Fruit fly (Drosophila melanogaster) whole organism, prepupa: ENCODE results near the gene CG31855.

Source experiments
- Blimp-1 ChIP-seq: fragments of 200-800 bp; sonication (Bioruptor generic); optimal IDR thresholded peaks from 3 replicates; lab custom pipeline; 2017; ENCODE audit warnings: missing biosample characterization, missing genetic modification characterization, mild to moderate bottlenecking, moderate library complexity, missing genetic modification reagents
- CG10669 ChIP-seq: fragments of 200-800 bp; sonication (Bioruptor generic); optimal IDR thresholded peaks from 3 replicates; lab custom pipeline; 2018; ENCODE audit warnings: missing biosample characterization, mild to moderate bottlenecking, missing genetic modification characterization, moderate library complexity
- CG11294 ChIP-seq: fragments of 200-800 bp; sonication (Bioruptor generic); IDR thresholded peaks from 2 replicates; pipeline ENCODE4 v1.3.6; 2022; ENCODE audit warnings: missing biosample characterization, missing genetic modification characterization
- CG11902 ChIP-seq: fragments of 200-800 bp; sonication (Bioruptor generic); optimal IDR thresholded peaks from 3 replicates; lab custom pipeline; 2016; ENCODE audit warnings: missing biosample characterization, missing genetic modification characterization
- CG16779 ChIP-seq: fragments of 200-800 bp; sonication (Bioruptor generic); optimal IDR thresholded peaks from 3 replicates; lab custom pipeline; 2017; ENCODE audit warnings: missing biosample characterization, mild to moderate bottlenecking, missing genetic modification characterization
- CG3032 ChIP-seq: fragments of 200-800 bp; optimal IDR thresholded peaks from 2 replicates; lab custom pipeline; 2019; ENCODE audit warnings: missing biosample characterization, mild to moderate bottlenecking, missing genetic modification characterization, moderate library complexity
- CG31627 ChIP-seq: fragments of 200-800 bp; sonication (Bioruptor generic); optimal IDR thresholded peaks from 3 replicates; lab custom pipeline; 2016; ENCODE audit warnings: missing biosample characterization, missing genetic modification characterization
- CG32006 ChIP-seq: fragments of 200-800 bp; sonication (Bioruptor generic); optimal IDR thresholded peaks from 3 replicates; lab custom pipeline; 2017; ENCODE audit warnings: missing biosample characterization, mild to moderate bottlenecking, missing genetic modification characterization
- CG34406 ChIP-seq: fragments of 200-800 bp; sonication (Bioruptor generic); optimal IDR thresholded peaks from 3 replicates; lab custom pipeline; 2016; ENCODE audit warnings: missing biosample characterization, missing genetic modification characterization
- CG3919 ChIP-seq: fragments of 200-800 bp; sonication (Bioruptor generic); optimal IDR thresholded peaks from 3 replicates; lab custom pipeline; 2016; ENCODE audit warnings: missing biosample characterization, missing genetic modification characterization
- CG6163 ChIP-seq: fragments of 200-800 bp; sonication (Bioruptor generic); IDR thresholded peaks from 3 replicates; pipeline ENCODE4 v1.3.6; 2022; ENCODE audit warnings: missing biosample characterization, missing genetic modification characterization
- CG6854 ChIP-seq: fragments of 200-800 bp; sonication (Bioruptor generic); optimal IDR thresholded peaks from 2 replicates; lab custom pipeline; 2017; ENCODE audit warnings: missing biosample characterization, mild to moderate bottlenecking, missing genetic modification characterization
- CG8119 ChIP-seq: fragments of 200-800 bp; sonication (Bioruptor generic); IDR thresholded peaks from 3 replicates; pipeline ENCODE4 v1.3.6; 2022; ENCODE audit warnings: missing biosample characterization, missing genetic modification characterization
- CG8319 ChIP-seq: fragments of 200-800 bp; sonication (Bioruptor generic); optimal IDR thresholded peaks from 3 replicates; lab custom pipeline; 2016; ENCODE audit warnings: missing biosample characterization, missing genetic modification characterization
- Eip75B ChIP-seq: fragments of 200-800 bp; sonication (Bioruptor generic); optimal IDR thresholded peaks from 3 replicates; lab custom pipeline; 2016; ENCODE audit warnings: missing biosample characterization, missing genetic modification characterization
- Eip78C ChIP-seq: fragments of 200-800 bp; sonication (Bioruptor generic); peaks from one replicate; lab custom pipeline; 2016; ENCODE audit warnings: missing biosample characterization, missing genetic modification characterization
- Eip93F ChIP-seq: fragments of 200-800 bp; sonication (Bioruptor generic); optimal IDR thresholded peaks from 2 replicates; lab custom pipeline; 2016; ENCODE audit warnings: missing biosample characterization, mild to moderate bottlenecking, missing genetic modification characterization
- Ets21C ChIP-seq: fragments of 200-800 bp; sonication (Bioruptor generic); optimal IDR thresholded peaks from 3 replicates; lab custom pipeline; 2016; ENCODE audit warnings: missing biosample characterization, missing genetic modification characterization
- Ets96B ChIP-seq: fragments of 200-800 bp; optimal IDR thresholded peaks from 2 replicates; lab custom pipeline; 2019; ENCODE audit warnings: missing biosample characterization, mild to moderate bottlenecking, missing genetic modification characterization, moderate library complexity
- Hr39 ChIP-seq: fragments of 200-800 bp; sonication (Bioruptor generic); optimal IDR thresholded peaks from 2 replicates; lab custom pipeline; 2016; ENCODE audit warnings: missing biosample characterization, missing genetic modification characterization
- Hr4 ChIP-seq: fragments of 200-800 bp; sonication (Bioruptor generic); optimal IDR thresholded peaks from 3 replicates; lab custom pipeline; 2016; ENCODE audit warnings: missing biosample characterization, missing genetic modification characterization
- Lpt ChIP-seq: fragments of 200-800 bp; sonication (Bioruptor generic); optimal IDR thresholded peaks from 3 replicates; lab custom pipeline; 2016; ENCODE audit warnings: missing biosample characterization, missing genetic modification characterization
- Met ChIP-seq: fragments of 200-800 bp; sonication (Bioruptor generic); optimal IDR thresholded peaks from 3 replicates; lab custom pipeline; 2016; ENCODE audit warnings: missing biosample characterization, missing genetic modification characterization
- Smox ChIP-seq: fragments of 200-800 bp; sonication (Bioruptor generic); optimal IDR thresholded peaks from 3 replicates; lab custom pipeline; 2016; ENCODE audit warnings: missing biosample characterization, missing genetic modification characterization
- Sox102F ChIP-seq: fragments of 200-800 bp; sonication (Bioruptor generic); optimal IDR thresholded peaks from 2 replicates; lab custom pipeline; 2016; ENCODE audit warnings: missing biosample characterization, mild to moderate bottlenecking, missing genetic modification characterization
- Sox14 ChIP-seq: fragments of 200-800 bp; sonication (Bioruptor generic); optimal IDR thresholded peaks from 3 replicates; lab custom pipeline; 2016; ENCODE audit warnings: missing biosample characterization, missing genetic modification characterization
- Sox15 ChIP-seq: fragments of 200-800 bp; sonication (Bioruptor generic); optimal IDR thresholded peaks from 3 replicates; lab custom pipeline; 2016; ENCODE audit warnings: missing biosample characterization, missing genetic modification characterization
- cyc ChIP-seq: fragments of 200-800 bp; sonication (Bioruptor generic); optimal IDR thresholded peaks from 3 replicates; lab custom pipeline; 2016; ENCODE audit warnings: missing biosample characterization, missing genetic modification characterization
- dac ChIP-seq: fragments of 200-800 bp; sonication (Bioruptor generic); optimal IDR thresholded peaks from 2 replicates; lab custom pipeline; 2017; ENCODE audit warnings: missing biosample characterization, mild to moderate bottlenecking, missing genetic modification characterization
- esn ChIP-seq: fragments of 200-800 bp; sonication (Bioruptor generic); optimal IDR thresholded peaks from 2 replicates; lab custom pipeline; 2016; ENCODE audit warnings: missing biosample characterization, mild to moderate bottlenecking, missing genetic modification characterization, moderate library complexity
- fd85E ChIP-seq: fragments of 200-800 bp; sonication (Bioruptor generic); optimal IDR thresholded peaks from 3 replicates; lab custom pipeline; 2016; ENCODE audit warnings: missing biosample characterization, missing genetic modification characterization
- fkh ChIP-seq: fragments of 200-800 bp; sonication (Bioruptor generic); optimal IDR thresholded peaks from 3 replicates; lab custom pipeline; 2017; ENCODE audit warnings: missing biosample characterization, mild to moderate bottlenecking, missing genetic modification characterization, moderate library complexity
- lz ChIP-seq: fragments of 200-800 bp; sonication (Bioruptor generic); optimal IDR thresholded peaks from 3 replicates; lab custom pipeline; 2016; ENCODE audit warnings: missing biosample characterization, missing genetic modification characterization
- net ChIP-seq: fragments of 200-800 bp; sonication (Bioruptor generic); optimal IDR thresholded peaks from 3 replicates; lab custom pipeline; 2016; ENCODE audit warnings: missing biosample characterization, missing genetic modification characterization
- pdm3 ChIP-seq: fragments of 200-800 bp; sonication (Bioruptor generic); optimal IDR thresholded peaks from 3 replicates; lab custom pipeline; 2016; ENCODE audit warnings: missing biosample characterization, missing genetic modification characterization
- topi ChIP-seq: fragments of 200-800 bp; sonication (Bioruptor generic); optimal IDR thresholded peaks from 3 replicates; lab custom pipeline; 2016; ENCODE audit warnings: missing biosample characterization, missing genetic modification characterization

CG31855 gene

dm6 chr2L:13368940-13369339 lies at the start of gene CG31855 (continued):
- peak; percentile 66 for TF ChIP-seq CG8119
- peak; percentile 64 for TF ChIP-seq CG3032
- TF ChIP-seq CG10669 (GFP tag; lab: Kevin White, UChicago): peak; percentile 71
- TF ChIP-seq lz (GFP tag; lab: Kevin White, UChicago): peak; percentile 80
- no peak for TF ChIP-seq fkh (GFP tag; lab: Kevin White, UChicago)
- TF ChIP-seq pdm3: peak; percentile 83
- TF ChIP-seq fd85E (GFP tag; lab: Kevin White, UChicago): peak; percentile 62
- peak; percentile 77 for TF ChIP-seq Eip75B

dm6 chr2L:13325823-13326222 lies 43.2 kb upstream of the CG31855 start:
- no peak for TF ChIP-seq CG10669 (GFP tag; lab: Kevin White, UChicago)
- no peak for TF ChIP-seq CG32006 (GFP tag; lab: Kevin White, UChicago)
- no peak for TF ChIP-seq CG6854 (GFP tag; lab: Kevin White, UChicago)
- TF ChIP-seq Eip78C (GFP tag; lab: Kevin White, UChicago): no peak
- no peak for TF ChIP-seq Eip93F (GFP tag; lab: Kevin White, UChicago)
- TF ChIP-seq net: no peak
- no peak for TF ChIP-seq Sox102F (GFP tag; lab: Kevin White, UChicago)
- no peak for TF ChIP-seq CG3919 (GFP tag; lab: Kevin White, UChicago)
- TF ChIP-seq Lpt (GFP tag; lab: Kevin White, UChicago): no peak
- TF ChIP-seq CG11294 (GFP tag; lab: Robert Waterston, UW): no peak
- no peak for TF ChIP-seq cyc (GFP tag; lab: Kevin White, UChicago)
- no peak for TF ChIP-seq CG31627
- TF ChIP-seq Eip75B: no peak
- TF ChIP-seq dac: no peak
- TF ChIP-seq esn (GFP tag; lab: Kevin White, UChicago): no peak
- TF ChIP-seq, all 60 proteins: peak for 0

dm6 chr2L:13331021-13331420 lies 38.0 kb upstream of the CG31855 start, which contains the start of gene hbt:
hbt (minus strand) TSS chr2L:13331121.
- TF ChIP-seq Blimp-1 (GFP tag; lab: Kevin White, UChicago) (no peak), CG8119 (no peak), Ets21C (GFP tag; lab: Kevin White, UChicago) (no peak), fd85E (GFP tag; lab: Kevin White, UChicago) (no peak), CG3919 (GFP tag; lab: Kevin White, UChicago) (no peak), Sox15 (no peak), Smox (GFP tag; lab: Kevin White, UChicago) (no peak), Eip75B (no peak)
- TF ChIP-seq, all 60 proteins: peak for 0

- TF ChIP-seq Hr39 (no peak), CG11902 (GFP tag; lab: Kevin White, UChicago) (no peak), Eip75B (no peak), CG8119 (0 out of 3 replicates have a peak, but pooled peaks have one; percentile 24), CG10669 (GFP tag; lab: Kevin White, UChicago) (no peak), CG8319 (GFP tag; lab: Kevin White, UChicago) (no peak), Hr4 (GFP tag; lab: Kevin White, UChicago) (no peak), CG16779 (tag; lab: Kevin White, UChicago) (peak; percentile 15), Lpt (GFP tag; lab: Kevin White, UChicago) (no peak), CG6163 (no peak)
- TF ChIP-seq, all 60 proteins: peak for 2
Measured at dm6 chr2L:13331868-13332544, 37.0 kb upstream of the CG31855 start.

dm6 chr2L:13332736-13333135 lies 36.3 kb upstream of the CG31855 start:
- TF ChIP-seq Sox14 (GFP tag; lab: Kevin White, UChicago) (no peak), CG34406 (GFP tag; lab: Kevin White, UChicago) (no peak), CG8119 (no peak), Hr4 (GFP tag; lab: Kevin White, UChicago) (no peak), CG3032 (no peak), Met (GFP tag; lab: Kevin White, UChicago) (no peak), net (no peak), fkh (GFP tag; lab: Kevin White, UChicago) (no peak), Ets96B (tag; lab: Kevin White, UChicago) (no peak), topi (GFP tag; lab: Kevin White, UChicago) (no peak)
